Worm (Caenorhabditis elegans) whole organism, early embryonic: ENCODE data around the gene C14B9.2.

ENCODE experiments used
- aly-1 ChIP-seq: sonication (generic microtip); optimal IDR thresholded peaks from 2 replicates; lab custom pipeline; 2016; ENCODE audit warnings: missing genetic modification characterization, missing compliant biosample characterization
- ama-1 ChIP-seq: fragments of 150-350 bp; optimal IDR thresholded peaks from 2 replicates; lab custom pipeline; 2014
- ceh-36 ChIP-seq: sonication (generic microtip); optimal IDR thresholded peaks from 2 replicates; lab custom pipeline; 2016; ENCODE audit warnings: missing genetic modification characterization, inconsistent platforms, missing compliant biosample characterization
- ets-7 ChIP-seq: sonication (generic microtip); optimal IDR thresholded peaks from 2 replicates; lab custom pipeline; 2016; ENCODE audit warnings: missing genotype, missing genetic modification characterization, missing compliant biosample characterization
- flt-1 ChIP-seq: fragments of 200-800 bp; sonication (Bioruptor generic); IDR thresholded peaks from 2 replicates; pipeline ENCODE4 v1.3.6; 2022; ENCODE audit warnings: missing genetic modification characterization, missing compliant biosample characterization
- hmbx-1 ChIP-seq: sonication (generic microtip); optimal IDR thresholded peaks from 2 replicates; lab custom pipeline; 2016; ENCODE audit warnings: mild to moderate bottlenecking, missing genetic modification characterization, missing compliant biosample characterization
- hnd-1 ChIP-seq: sonication (generic microtip); optimal IDR thresholded peaks from 2 replicates; lab custom pipeline; 2016; ENCODE audit warnings: missing genetic modification characterization, missing compliant biosample characterization
- pes-1 ChIP-seq: fragments of 200-800 bp; sonication (Bioruptor generic); IDR thresholded peaks from 2 replicates; pipeline ENCODE4 v1.3.6; 2022; ENCODE audit warnings: missing genetic modification reagents, missing genetic modification characterization, missing compliant biosample characterization
- scrt-1 ChIP-seq: fragments of 200-800 bp; sonication (Bioruptor generic); IDR thresholded peaks from 2 replicates; pipeline ENCODE4 v1.3.6; 2022; ENCODE audit warnings: missing genetic modification characterization, missing compliant biosample characterization
- sea-1 ChIP-seq: fragments of 200-800 bp; sonication (Bioruptor generic); conservative IDR thresholded peaks from 2 replicates; pipeline ENCODE4 v1.3.6; 2022; ENCODE audit warnings: missing genetic modification characterization, missing compliant biosample characterization
- tbx-11 ChIP-seq: fragments of 200-800 bp; sonication (Bioruptor generic); IDR thresholded peaks from 2 replicates; pipeline ENCODE4 v1.3.6; 2022; ENCODE audit warnings: missing genetic modification characterization, missing compliant biosample characterization
- tra-4 ChIP-seq: sonication (generic microtip); optimal IDR thresholded peaks from 2 replicates; lab custom pipeline; 2017; ENCODE audit warnings: missing genetic modification characterization, missing compliant biosample characterization

- no peak for TF ChIP-seq ama-1 (lab: Kevin White, UChicago)
- no peak for TF ChIP-seq ceh-36 (tag; lab: Kevin White, UChicago)
- no peak for TF ChIP-seq hmbx-1 (tag; lab: Kevin White, UChicago)
- no peak for TF ChIP-seq scrt-1
- no peak for TF ChIP-seq sea-1 (GFP tag; lab: Robert Waterston, UW)
- TF ChIP-seq aly-1 (tag; lab: Kevin White, UChicago) = no peak
- TF ChIP-seq hnd-1 (tag; lab: Kevin White, UChicago) = no peak
- no peak for TF ChIP-seq ets-7 (tag; lab: Kevin White, UChicago)
- no peak for TF ChIP-seq flt-1
- TF ChIP-seq tbx-11 (GFP tag; lab: Robert Waterston, UW) = no peak
- no peak for TF ChIP-seq pes-1 (GFP tag; lab: Robert Waterston, UW)
- TF ChIP-seq tra-4 (tag; lab: Kevin White, UChicago) = no peak
Measured at ce11 chrIII:8164771-8165170, 31.3 kb downstream of the C14B9.2 start.
